Fruit fly (Drosophila melanogaster) whole organism, embryonic: Measurements from ENCODE around the gene Usp1.
A peak's percentile ranks its signal among the peaks of the same experiment; 100 is the strongest.

ENCODE experiments used
- BEAF-32 ChIP-seq: fragments of 200-800 bp; sonication (Bioruptor generic); optimal IDR thresholded peaks from 3 replicates; lab custom pipeline; 2017; ENCODE audit warnings: missing biosample characterization, missing genetic modification characterization, mild to moderate bottlenecking, moderate library complexity, missing genetic modification reagents
- Bgb ChIP-seq: fragments of 200-800 bp; sonication (Bioruptor generic); IDR thresholded peaks from 2 replicates; pipeline ENCODE4 v1.3.6; 2022; ENCODE audit warnings: missing biosample characterization, missing genetic modification characterization; ENCODE audit not compliant: partially characterized antibody
- Bteb2 ChIP-seq: fragments of 200-800 bp; sonication (Bioruptor generic); optimal IDR thresholded peaks from 2 replicates; lab custom pipeline; 2016; ENCODE audit warnings: missing biosample characterization, missing genetic modification characterization
- CG13624 ChIP-seq: fragments of 200-800 bp; sonication (Bioruptor generic); optimal IDR thresholded peaks from 2 replicates; lab custom pipeline; 2016; ENCODE audit warnings: missing biosample characterization, missing genetic modification characterization
- CG14014 ChIP-seq: fragments of 200-800 bp; sonication (Bioruptor generic); IDR thresholded peaks from 2 replicates; pipeline ENCODE4 v1.3.6; 2022; ENCODE audit warnings: missing biosample characterization, missing genetic modification characterization
- CG14667 ChIP-seq: fragments of 200-800 bp; sonication (Bioruptor generic); IDR thresholded peaks from 2 replicates; pipeline ENCODE4 v1.3.6; 2022; ENCODE audit warnings: missing biosample characterization, missing genetic modification characterization
- CG14710 ChIP-seq: fragments of 200-800 bp; sonication (Bioruptor generic); optimal IDR thresholded peaks from 3 replicates; lab custom pipeline; 2019; ENCODE audit warnings: missing biosample characterization, mild to moderate bottlenecking, missing genetic modification characterization, moderate library complexity
- CG14860 ChIP-seq: fragments of 200-800 bp; sonication (Bioruptor generic); IDR thresholded peaks from 3 replicates; pipeline ENCODE4 v1.3.6; 2022; ENCODE audit warnings: missing biosample characterization, missing genetic modification characterization; ENCODE audit not compliant: partially characterized antibody
- CG15011 ChIP-seq: fragments of 200-800 bp; sonication (Bioruptor generic); optimal IDR thresholded peaks from 3 replicates; lab custom pipeline; 2018; ENCODE audit warnings: missing biosample characterization, mild to moderate bottlenecking, missing genetic modification characterization
- CG16813 ChIP-seq: fragments of 200-800 bp; sonication (Bioruptor generic); IDR thresholded peaks from 3 replicates; pipeline ENCODE4 v1.3.6; 2022; ENCODE audit warnings: missing biosample characterization, missing genetic modification characterization; ENCODE audit not compliant: partially characterized antibody
- CG2712 ChIP-seq: fragments of 200-800 bp; optimal IDR thresholded peaks from 3 replicates; lab custom pipeline; 2019; ENCODE audit warnings: missing biosample characterization, mild to moderate bottlenecking, missing genetic modification characterization, moderate library complexity
- CG34376 ChIP-seq: fragments of 200-800 bp; sonication (Bioruptor generic); optimal IDR thresholded peaks from 2 replicates; lab custom pipeline; 2018; ENCODE audit warnings: missing biosample characterization, mild to moderate bottlenecking, missing genetic modification characterization
- CG4617 ChIP-seq: fragments of 200-800 bp; sonication (Bioruptor generic); optimal IDR thresholded peaks from 3 replicates; lab custom pipeline; 2016; ENCODE audit warnings: missing biosample characterization, missing genetic modification characterization, borderline replicate concordance
- CG5953 ChIP-seq: fragments of 200-800 bp; sonication (Bioruptor generic); IDR thresholded peaks from 2 replicates; pipeline ENCODE4 v1.3.6; 2022; ENCODE audit warnings: missing biosample characterization, missing genetic modification characterization
- CG6254 ChIP-seq: fragments of 200-800 bp; sonication (Bioruptor generic); optimal IDR thresholded peaks from 3 replicates; lab custom pipeline; 2017; ENCODE audit warnings: mild to moderate bottlenecking, missing biosample characterization, missing genetic modification reagents, missing genetic modification characterization
- CG7963 ChIP-seq: fragments of 200-800 bp; sonication (Bioruptor generic); IDR thresholded peaks from 3 replicates; pipeline ENCODE4 v1.3.6; 2022; ENCODE audit warnings: missing biosample characterization, missing genetic modification characterization; ENCODE audit not compliant: partially characterized antibody
- CG9876 ChIP-seq: fragments of 200-800 bp; sonication (Bioruptor generic); optimal IDR thresholded peaks from 2 replicates; lab custom pipeline; 2016; ENCODE audit warnings: missing biosample characterization, missing genetic modification characterization
- Dp ChIP-seq: fragments of 200-800 bp; sonication (Bioruptor generic); optimal IDR thresholded peaks from 2 replicates; lab custom pipeline; 2018; ENCODE audit warnings: missing biosample characterization, mild to moderate bottlenecking, missing genetic modification characterization, moderate library complexity
- E2f2 ChIP-seq: fragments of 200-800 bp; sonication (Bioruptor generic); IDR thresholded peaks from 2 replicates; pipeline ENCODE4 v1.3.6; 2022; ENCODE audit warnings: missing biosample characterization, missing genetic modification characterization
- Ets65A ChIP-seq: fragments of 200-800 bp; sonication (Bioruptor generic); peaks from one replicate; lab custom pipeline; 2016; ENCODE audit warnings: missing biosample characterization, missing genetic modification characterization
- HmgZ ChIP-seq: fragments of 200-800 bp; sonication (Bioruptor generic); optimal IDR thresholded peaks from 2 replicates; lab custom pipeline; 2018; ENCODE audit warnings: missing biosample characterization, mild to moderate bottlenecking, missing genetic modification characterization
- Hr39 ChIP-seq: fragments of >200 bp; optimal IDR thresholded peaks from 2 replicates; lab custom pipeline; 2017
- Med ChIP-seq: fragments of 200-800 bp; sonication (Bioruptor generic); peaks from one replicate; lab custom pipeline; 2016; ENCODE audit warnings: missing biosample characterization, missing genetic modification characterization, mild to moderate bottlenecking, inconsistent platforms, moderate library complexity
- NC2α ChIP-seq: fragments of 200-800 bp; sonication (Bioruptor generic); optimal IDR thresholded peaks from 2 replicates; lab custom pipeline; 2016; ENCODE audit warnings: missing biosample characterization, missing genetic modification characterization
- Rfx ChIP-seq: fragments of 200-800 bp; sonication (Bioruptor generic); IDR thresholded peaks from 2 replicates; pipeline ENCODE4 v1.3.6; 2022; ENCODE audit warnings: missing biosample characterization, missing genetic modification characterization
- Sry-δ ChIP-seq: fragments of 200-800 bp; sonication (Bioruptor generic); optimal IDR thresholded peaks from 2 replicates; lab custom pipeline; 2016; ENCODE audit warnings: missing biosample characterization, missing genetic modification characterization
- Stat92E ChIP-seq, 3 experiments: fragments of >200 bp in 2 of 3; fragments of 200-800 bp in 1 of 3; sonication (Bioruptor generic) in 1 of 3; optimal IDR thresholded peaks; 2 replicates each; lab custom pipeline; 2017 to 2019; ENCODE audit warnings: missing biosample characterization in 3 of 3, missing genetic modification characterization in 3 of 3, mild to moderate bottlenecking in 1 of 3, moderate library complexity in 1 of 3
- ato ChIP-seq: fragments of 200-800 bp; sonication (Bioruptor generic); IDR thresholded peaks from 2 replicates; pipeline ENCODE4 v1.3.6; 2022; ENCODE audit warnings: missing biosample characterization, missing genetic modification characterization; ENCODE audit not compliant: partially characterized antibody
- az2 ChIP-seq: fragments of 200-800 bp; sonication (Bioruptor generic); optimal IDR thresholded peaks from 3 replicates; lab custom pipeline; 2016; ENCODE audit warnings: missing biosample characterization, missing genetic modification characterization
- chm ChIP-seq: fragments of 200-800 bp; sonication (Bioruptor generic); IDR thresholded peaks from 2 replicates; pipeline ENCODE4 v1.3.6; 2022; ENCODE audit warnings: missing biosample characterization, missing genetic modification characterization
- ems ChIP-seq: fragments of 200-800 bp; sonication (Bioruptor generic); optimal IDR thresholded peaks from 3 replicates; lab custom pipeline; 2016; ENCODE audit warnings: missing biosample characterization, missing genetic modification characterization
- ewg ChIP-seq: fragments of 200-800 bp; sonication (Bioruptor generic); optimal IDR thresholded peaks from 3 replicates; lab custom pipeline; 2017; ENCODE audit warnings: mild to moderate bottlenecking, missing biosample characterization, missing genetic modification reagents, missing genetic modification characterization
- fu2 ChIP-seq: fragments of 200-800 bp; sonication (Bioruptor generic); optimal IDR thresholded peaks from 2 replicates; lab custom pipeline; 2016; ENCODE audit warnings: missing biosample characterization, missing genetic modification characterization
- gce ChIP-seq: fragments of 200-800 bp; sonication (Bioruptor generic); IDR thresholded peaks from 3 replicates; pipeline ENCODE4 v1.3.6; 2022; ENCODE audit warnings: missing biosample characterization, missing genetic modification characterization
- gfzf ChIP-seq: fragments of 200-800 bp; sonication (Bioruptor generic); optimal IDR thresholded peaks from 2 replicates; lab custom pipeline; 2016; ENCODE audit warnings: missing biosample characterization, mild to moderate bottlenecking, missing genetic modification characterization, moderate library complexity
- ham ChIP-seq: fragments of 200-800 bp; sonication (Bioruptor generic); IDR thresholded peaks from 2 replicates; pipeline ENCODE4 v1.3.6; 2022; ENCODE audit warnings: missing biosample characterization, missing genetic modification characterization
- knrl ChIP-seq: fragments of 200-800 bp; sonication (Bioruptor generic); IDR thresholded peaks from 3 replicates; pipeline ENCODE4 v1.3.6; 2022; ENCODE audit warnings: missing biosample characterization, missing genetic modification characterization; ENCODE audit not compliant: partially characterized antibody
- luna ChIP-seq: fragments of 200-800 bp; sonication (Bioruptor generic); optimal IDR thresholded peaks from 2 replicates; lab custom pipeline; 2016; ENCODE audit warnings: missing biosample characterization, missing genetic modification characterization
- mam ChIP-seq: fragments of 200-800 bp; sonication (Bioruptor generic); optimal IDR thresholded peaks from 3 replicates; lab custom pipeline; 2016; ENCODE audit warnings: missing biosample characterization, missing genetic modification characterization
- nerfin-2 ChIP-seq: fragments of 200-800 bp; sonication (Bioruptor generic); IDR thresholded peaks from 2 replicates; pipeline ENCODE4 v1.3.6; 2022; ENCODE audit warnings: missing biosample characterization, missing genetic modification characterization; ENCODE audit not compliant: partially characterized antibody
- onecut ChIP-seq: fragments of 200-800 bp; sonication (Bioruptor generic); IDR thresholded peaks from 2 replicates; pipeline ENCODE4 v1.3.6; 2022; ENCODE audit warnings: missing biosample characterization, missing genetic modification characterization
- sd ChIP-seq: fragments of 200-800 bp; sonication (Bioruptor generic); optimal IDR thresholded peaks from 3 replicates; lab custom pipeline; 2018; ENCODE audit warnings: missing biosample characterization, mild to moderate bottlenecking, missing genetic modification characterization, moderate library complexity
- slbo ChIP-seq: fragments of 200-800 bp; sonication (Bioruptor generic); IDR thresholded peaks from 2 replicates; pipeline ENCODE4 v1.3.6; 2022; ENCODE audit warnings: missing biosample characterization, missing genetic modification characterization
- trh ChIP-seq: fragments of 200-800 bp; sonication (Bioruptor generic); optimal IDR thresholded peaks from 2 replicates; lab custom pipeline; 2016; ENCODE audit warnings: missing biosample characterization, missing genetic modification characterization
- unc-4 ChIP-seq: fragments of 200-800 bp; sonication (Bioruptor generic); IDR thresholded peaks from 2 replicates; pipeline ENCODE4 v1.3.6; 2022; ENCODE audit warnings: missing biosample characterization, missing genetic modification characterization; ENCODE audit not compliant: partially characterized antibody
- zf30C ChIP-seq: fragments of 200-800 bp; sonication (Bioruptor generic); optimal IDR thresholded peaks from 3 replicates; lab custom pipeline; 2018; ENCODE audit warnings: missing biosample characterization, mild to moderate bottlenecking, missing genetic modification characterization

The Usp1 gene

DNA sequence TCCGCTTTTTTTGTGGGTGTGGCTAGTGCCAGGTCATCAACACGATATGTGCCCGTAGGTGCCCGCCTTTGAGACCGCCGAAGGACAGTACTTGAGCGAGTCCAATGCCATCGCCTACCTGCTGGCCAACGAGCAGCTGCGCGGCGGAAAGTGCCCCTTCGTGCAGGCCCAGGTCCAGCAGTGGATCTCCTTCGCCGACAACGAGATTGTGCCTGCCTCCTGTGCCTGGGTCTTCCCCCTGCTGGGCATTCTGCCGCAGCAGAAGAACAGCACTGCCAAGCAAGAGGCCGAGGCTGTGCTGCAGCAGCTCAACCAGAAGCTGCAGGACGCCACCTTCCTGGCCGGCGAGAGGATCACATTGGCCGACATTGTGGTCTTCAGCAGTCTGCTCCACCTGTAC lies 8.4 kb upstream of the Usp1 start:
- no peak for TF ChIP-seq sd (tag; lab: Kevin White, UChicago)
- TF ChIP-seq CG6254 (GFP tag; lab: Kevin White, UChicago), result no peak
- peak; percentile 91 for TF ChIP-seq Ets65A (GFP tag; lab: Kevin White, UChicago)
- no peak for TF ChIP-seq Rfx (GFP tag; lab: Robert Waterston, UW)
- TF ChIP-seq chm (GFP tag; lab: Robert Waterston, UW), result peak; percentile 40; the same call in 1 of the 2 replicates
- TF ChIP-seq mam (GFP tag; lab: Kevin White, UChicago), result no peak
- no peak for TF ChIP-seq NC2α (GFP tag; lab: Kevin White, UChicago)
- no peak for TF ChIP-seq zf30C (GFP tag; lab: Kevin White, UChicago)
- no peak for TF ChIP-seq CG14014 (GFP tag; lab: Robert Waterston, UW)
- TF ChIP-seq trh (GFP tag; lab: Kevin White, UChicago), result no peak
- no peak for TF ChIP-seq ems (GFP tag; lab: Kevin White, UChicago)
- peak; percentile 71 for TF ChIP-seq Med (GFP tag; lab: Kevin White, UChicago)
- TF ChIP-seq Hr39 (lab: Kevin White, UChicago), result no peak
- no peak for TF ChIP-seq unc-4
- TF ChIP-seq fu2 (GFP tag; lab: Kevin White, UChicago), result no peak
- no peak for TF ChIP-seq gfzf
- TF ChIP-seq, all 482 proteins: peak for 3

- TF ChIP-seq knrl (GFP tag; lab: Robert Waterston, UW) (0 out of 3 replicates have a peak, but pooled peaks have one; percentile 4), CG9876 (no peak), CG14667 (no peak), CG16813 (GFP tag; lab: Robert Waterston, UW) (0 out of 3 replicates have a peak, but pooled peaks have one; percentile 37)
Observed at dm6 chr3R:29221168-29221567, 7.8 kb upstream of the Usp1 start.

DNA sequence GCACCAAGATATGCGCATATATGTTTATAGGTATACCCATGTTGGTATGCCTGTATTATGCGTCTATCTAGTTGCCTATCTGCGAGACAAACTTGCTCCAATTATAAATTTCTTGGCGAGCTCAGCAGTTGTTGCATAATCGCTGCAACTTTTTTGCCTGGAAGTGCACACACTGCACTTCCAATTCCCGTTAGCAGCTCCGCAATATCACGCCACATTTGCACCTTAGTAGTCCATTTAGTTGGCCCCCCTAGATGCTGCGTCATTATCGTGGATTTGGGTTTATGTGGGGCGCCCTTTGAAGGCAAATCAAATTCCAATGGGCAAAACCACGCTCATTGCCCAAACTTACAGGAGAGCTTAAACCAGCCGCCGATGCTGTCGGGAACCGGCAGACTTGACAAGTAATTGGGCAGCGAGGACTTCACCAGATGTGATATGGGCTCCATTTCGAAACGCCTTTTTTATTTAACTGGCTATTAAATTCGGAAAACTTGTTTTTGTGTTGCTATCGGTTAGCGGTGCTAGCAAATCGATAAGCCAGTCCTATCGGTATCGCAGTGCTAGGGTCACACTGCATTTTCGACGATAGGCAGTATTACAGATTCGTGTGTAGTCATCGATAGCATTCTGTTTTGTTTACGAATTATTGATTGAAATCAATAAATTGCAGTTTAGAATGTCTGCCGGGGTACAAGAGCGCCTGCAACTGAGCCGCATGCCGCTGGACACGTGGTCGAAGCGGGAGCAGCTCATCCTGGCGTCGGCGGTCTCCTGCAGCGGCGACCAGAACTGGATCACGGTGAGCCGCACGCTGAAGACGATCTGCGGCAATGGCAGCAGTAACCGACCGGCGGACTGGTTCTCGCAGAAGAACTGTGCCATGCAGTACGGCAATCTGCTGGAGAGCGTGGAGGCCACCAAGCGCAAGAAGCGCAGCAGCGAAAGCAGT lies 5.8 kb upstream of the Usp1 start, which contains the start of the genes Cisd2 and Brd8:
Cisd2 (minus strand) TSS at position 538 of the 952 bp plus-strand sequence.
Brd8 (plus strand) TSS at position 595 of the 952 bp plus-strand sequence.
- TF ChIP-seq luna (GFP tag; lab: Kevin White, UChicago) (no peak), CG14860 (GFP tag; lab: Robert Waterston, UW) (peak; percentile 96), nerfin-2 (peak; percentile 94), CG5953 (GFP tag; lab: Robert Waterston, UW) (no peak), CG14710 (tag; lab: Kevin White, UChicago) (peak; percentile 54), Dp (peak; percentile 54), BEAF-32 (peak; percentile 91), Bgb (peak; percentile 97), slbo (GFP tag; lab: Robert Waterston, UW) (peak; percentile 25; the same call in 1 of the 2 replicates), CG2712 (peak; percentile 29), az2 (GFP tag; lab: Kevin White, UChicago) (no peak), CG34376 (GFP tag; lab: Kevin White, UChicago) (no peak), CG13624 (GFP tag; lab: Kevin White, UChicago) (peak; percentile 31), ato (GFP tag; lab: Robert Waterston, UW) (peak; percentile 96), Stat92E (GFP tag; optimal IDR thresholded peaks at IDR 0.05; lab: Kevin White, UChicago) (peak in 1 of 3 experiments; percentile 6), Bteb2 (GFP tag; lab: Kevin White, UChicago) (no peak), Sry-δ (peak; percentile 95), E2f2 (GFP tag; lab: Robert Waterston, UW) (peak; percentile 62), ewg (GFP tag; lab: Kevin White, UChicago) (no peak), onecut (GFP tag; lab: Robert Waterston, UW) (peak; percentile 86), CG4617 (GFP tag; lab: Kevin White, UChicago) (peak; percentile 85), CG7963 (GFP tag; lab: Robert Waterston, UW) (peak; percentile 98), CG15011 (GFP tag; lab: Kevin White, UChicago) (no peak), gce (GFP tag; lab: Robert Waterston, UW) (no peak), HmgZ (tag; lab: Kevin White, UChicago) (peak; percentile 31), ham (GFP tag; lab: Robert Waterston, UW) (no peak)
